Worm (Caenorhabditis elegans) whole organism, mixed stage, embryonic: ENCODE measurements around the gene rrsr-1.

ENCODE experiments used
- M03D4.4 ChIP-seq: sonication (generic microtip); optimal IDR thresholded peaks from 2 replicates; lab custom pipeline; 2017; ENCODE audit warnings: mild to moderate bottlenecking, missing genetic modification characterization, missing compliant biosample characterization
- bed-3 ChIP-seq: fragments of 200-800 bp; sonication (Bioruptor generic); optimal IDR thresholded peaks from 3 replicates; lab custom pipeline; 2018; ENCODE audit warnings: mild to moderate bottlenecking, missing genetic modification characterization, moderate library complexity, missing compliant biosample characterization
- ceh-39 ChIP-seq: fragments of 150-350 bp; optimal IDR thresholded peaks from 2 replicates; lab custom pipeline; 2014; ENCODE audit warnings: missing biosample characterization, missing genetic modification characterization
- ceh-43 ChIP-seq: fragments of 200-800 bp; sonication (Bioruptor generic); optimal IDR thresholded peaks from 2 replicates; lab custom pipeline; 2018; ENCODE audit warnings: mild to moderate bottlenecking, missing genetic modification characterization, moderate library complexity, missing compliant biosample characterization
- ceh-83 ChIP-seq: fragments of 200-800 bp; sonication (Bioruptor generic); optimal IDR thresholded peaks from 2 replicates; lab custom pipeline; 2018; ENCODE audit warnings: mild to moderate bottlenecking, missing genetic modification characterization, missing compliant biosample characterization
- ces-1 ChIP-seq: fragments of 150-350 bp; optimal IDR thresholded peaks from 2 replicates; lab custom pipeline; 2014; ENCODE audit warnings: missing biosample characterization, missing genetic modification reagents, missing genetic modification characterization
- cnd-1 ChIP-seq: fragments of 200-800 bp; sonication (Bioruptor generic); optimal IDR thresholded peaks from 2 replicates; lab custom pipeline; 2018; ENCODE audit warnings: mild to moderate bottlenecking, missing genetic modification characterization, missing compliant biosample characterization
- drap-1 ChIP-seq: fragments of 200-800 bp; sonication (Bioruptor generic); optimal IDR thresholded peaks from 3 replicates; lab custom pipeline; 2018; ENCODE audit warnings: mild to moderate bottlenecking, missing genetic modification characterization, missing compliant biosample characterization
- elt-1 ChIP-seq: sonication (generic microtip); optimal IDR thresholded peaks from 2 replicates; lab custom pipeline; 2017; ENCODE audit warnings: missing genetic modification characterization, mild to moderate bottlenecking, missing compliant biosample characterization, antibody characterized with exemption, moderate library complexity, borderline replicate concordance; ENCODE audit not compliant: insufficient read depth
- elt-3 ChIP-seq: fragments of 150-350 bp; optimal IDR thresholded peaks from 2 replicates; lab custom pipeline; 2014; ENCODE audit warnings: missing biosample characterization, missing genetic modification characterization
- hlh-1 ChIP-seq: fragments of 150-350 bp; optimal IDR thresholded peaks from 2 replicates; lab custom pipeline; 2014; ENCODE audit warnings: missing biosample characterization, missing genetic modification reagents, missing genetic modification characterization
- lin-13 ChIP-seq: fragments of 150-350 bp; optimal IDR thresholded peaks from 2 replicates; lab custom pipeline; 2014; ENCODE audit warnings: missing biosample characterization, missing genetic modification characterization
- lin-32 ChIP-seq: fragments of 200-800 bp; sonication (Bioruptor generic); optimal IDR thresholded peaks from 2 replicates; lab custom pipeline; 2018; ENCODE audit warnings: mild to moderate bottlenecking, missing genetic modification characterization, missing compliant biosample characterization
- lsy-2 ChIP-seq: fragments of 150-350 bp; optimal IDR thresholded peaks from 2 replicates; lab custom pipeline; 2014; ENCODE audit warnings: missing biosample characterization, missing genetic modification characterization
- mab-5 ChIP-seq: fragments of 150-350 bp; optimal IDR thresholded peaks from 2 replicates; lab custom pipeline; 2014; ENCODE audit warnings: missing biosample characterization, missing genetic modification characterization
- mep-1 ChIP-seq: fragments of 150-350 bp; optimal IDR thresholded peaks from 2 replicates; lab custom pipeline; 2017; ENCODE audit warnings: missing biosample characterization, missing genetic modification reagents, missing genetic modification characterization, inconsistent platforms
- mls-2 ChIP-seq: sonication (generic microtip); optimal IDR thresholded peaks from 2 replicates; lab custom pipeline; 2016; ENCODE audit warnings: mild to moderate bottlenecking, missing genetic modification characterization, moderate library complexity, missing compliant biosample characterization
- nhr-12 ChIP-seq: fragments of 150-350 bp; optimal IDR thresholded peaks from 2 replicates; lab custom pipeline; 2014; ENCODE audit warnings: missing biosample characterization, missing genetic modification characterization
- nhr-2 ChIP-seq: fragments of 150-350 bp; optimal IDR thresholded peaks from 2 replicates; lab custom pipeline; 2014; ENCODE audit warnings: missing biosample characterization, missing genetic modification characterization
- nhr-237 ChIP-seq: fragments of 150-350 bp; optimal IDR thresholded peaks from 2 replicates; lab custom pipeline; 2014; ENCODE audit warnings: missing biosample characterization, missing genetic modification characterization
- nhr-28 ChIP-seq: fragments of 150-350 bp; optimal IDR thresholded peaks from 2 replicates; lab custom pipeline; 2014; ENCODE audit warnings: missing biosample characterization, missing genetic modification characterization
- nhr-76 ChIP-seq: sonication (generic microtip); optimal IDR thresholded peaks from 2 replicates; lab custom pipeline; 2017; ENCODE audit warnings: missing biosample characterization, missing genetic modification characterization
- snpc-4 ChIP-seq: fragments of 150-350 bp; optimal IDR thresholded peaks from 2 replicates; lab custom pipeline; 2014; ENCODE audit warnings: missing biosample characterization, missing genetic modification characterization
- tbx-8 ChIP-seq: fragments of 200-800 bp; sonication (Bioruptor generic); optimal IDR thresholded peaks from 2 replicates; lab custom pipeline; 2018; ENCODE audit warnings: mild to moderate bottlenecking, missing genetic modification characterization, moderate library complexity, missing compliant biosample characterization
- unc-39 ChIP-seq: fragments of 150-350 bp; optimal IDR thresholded peaks from 2 replicates; lab custom pipeline; 2014; ENCODE audit warnings: missing biosample characterization, missing genetic modification characterization
- unc-62 ChIP-seq: fragments of 150-350 bp; optimal IDR thresholded peaks from 2 replicates; lab custom pipeline; 2014; ENCODE audit warnings: missing biosample characterization, missing genetic modification reagents, missing genetic modification characterization
- zip-8 ChIP-seq: fragments of 150-350 bp; optimal IDR thresholded peaks from 2 replicates; lab custom pipeline; 2014; ENCODE audit warnings: missing biosample characterization, missing genetic modification characterization
- ztf-11 ChIP-seq: fragments of 150-350 bp; optimal IDR thresholded peaks from 2 replicates; lab custom pipeline; 2014; ENCODE audit warnings: missing biosample characterization, missing genetic modification characterization

rrsr-1 gene

DNA sequence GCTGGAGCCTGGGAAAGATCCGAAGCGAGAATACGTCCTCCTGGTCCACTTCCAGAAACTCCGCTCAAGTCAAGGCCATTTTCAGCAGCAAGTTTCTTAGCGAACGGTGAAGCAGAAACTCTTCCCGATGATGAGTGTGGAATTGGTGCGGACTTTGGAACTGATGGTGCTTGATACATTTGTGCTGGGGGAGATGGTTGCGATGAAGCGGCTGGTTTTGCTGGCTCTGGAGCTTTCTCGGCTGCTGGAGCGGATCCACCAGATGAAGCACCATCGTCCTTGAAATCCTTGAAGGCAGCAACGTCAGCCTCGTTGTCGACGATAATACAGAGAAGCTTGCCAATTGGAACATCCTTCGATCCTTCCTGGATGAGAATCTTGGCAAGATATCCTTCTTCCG is 21.6 kb upstream of the rrsr-1 start:
- TF ChIP-seq ceh-83 (GFP tag; lab: Kevin White, UChicago) (no peak), nhr-28 (tag; lab: Kevin White, UChicago) (no peak), elt-1 (tag; lab: Kevin White, UChicago) (no peak), ceh-39 (tag; lab: Kevin White, UChicago) (no peak), nhr-2 (tag; lab: Kevin White, UChicago) (no peak), zip-8 (tag; lab: Kevin White, UChicago) (no peak), mab-5 (tag; lab: Kevin White, UChicago) (no peak), elt-3 (tag; lab: Kevin White, UChicago) (no peak), M03D4.4 (no peak), snpc-4 (no peak), unc-62 (GFP tag; lab: Kevin White, UChicago) (no peak), nhr-76 (tag; lab: Kevin White, UChicago) (no peak)

DNA sequence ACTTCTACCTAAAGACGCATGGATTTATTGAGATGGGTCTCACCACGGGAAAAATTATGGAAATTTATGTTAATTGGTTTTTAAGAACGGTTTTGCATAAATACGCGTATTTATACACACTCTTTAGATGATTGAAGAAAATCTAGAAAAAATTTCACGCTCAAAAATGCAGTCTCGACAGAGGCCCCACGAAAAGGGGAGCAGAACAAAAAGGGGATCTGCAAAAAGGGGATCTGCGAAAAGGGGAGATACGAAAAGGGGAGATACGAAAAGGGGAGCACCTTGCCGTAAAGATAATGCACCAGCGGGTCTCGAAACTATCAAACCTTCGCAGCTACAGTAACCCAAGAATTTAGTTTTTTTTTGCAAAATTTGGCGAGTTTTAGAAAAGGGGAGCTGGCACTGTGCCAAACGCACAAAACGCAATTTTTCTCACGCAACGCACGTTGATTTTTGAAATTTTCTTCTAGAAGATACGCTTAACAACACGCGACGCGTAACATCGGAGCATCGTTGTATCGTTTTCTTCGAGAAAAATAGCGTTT is 18.7 kb upstream of the rrsr-1 start:
- peak; percentile 16 for TF ChIP-seq cnd-1 (tag; lab: Kevin White, UChicago)

DNA sequence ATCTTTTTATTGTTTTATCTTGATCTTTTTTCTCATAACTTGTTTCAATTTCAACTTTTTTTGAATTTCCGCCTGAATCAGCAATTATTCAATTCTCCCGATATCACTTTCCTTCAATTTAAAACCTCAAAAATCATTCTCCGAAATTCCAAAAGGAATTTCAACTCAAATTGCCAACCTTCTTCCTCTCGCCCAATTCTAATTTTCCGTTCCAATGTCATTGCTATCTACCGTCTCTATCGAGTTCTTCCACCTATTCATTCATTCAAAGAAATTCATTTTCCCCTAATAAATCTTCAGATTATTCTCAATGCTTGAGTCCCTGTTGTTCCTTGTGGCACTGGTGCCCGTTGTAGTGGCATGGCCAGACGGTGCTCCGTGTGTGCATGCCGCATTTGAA is 16.0 kb upstream of the rrsr-1 start, which contains the start of gene F23B12.4:
Gene F23B12.4, plus strand, starts transcription at position 301 of the 400 bp plus-strand sequence.
- TF ChIP-seq cnd-1 (tag; lab: Kevin White, UChicago) (no peak), ceh-43 (no peak), nhr-28 (tag; lab: Kevin White, UChicago) (no peak), ztf-11 (tag; lab: Kevin White, UChicago) (no peak), ceh-39 (tag; lab: Kevin White, UChicago) (no peak), nhr-2 (tag; lab: Kevin White, UChicago) (no peak), mls-2 (tag; lab: Kevin White, UChicago) (no peak), drap-1 (GFP tag; lab: Kevin White, UChicago) (no peak), mab-5 (tag; lab: Kevin White, UChicago) (no peak), nhr-12 (tag; lab: Kevin White, UChicago) (no peak), ces-1 (GFP tag; lab: Kevin White, UChicago) (no peak), unc-39 (no peak), ceh-83 (GFP tag; lab: Kevin White, UChicago) (no peak), snpc-4 (no peak), nhr-237 (tag; lab: Kevin White, UChicago) (no peak), unc-62 (GFP tag; lab: Kevin White, UChicago) (no peak), zip-8 (tag; lab: Kevin White, UChicago) (no peak)

DNA sequence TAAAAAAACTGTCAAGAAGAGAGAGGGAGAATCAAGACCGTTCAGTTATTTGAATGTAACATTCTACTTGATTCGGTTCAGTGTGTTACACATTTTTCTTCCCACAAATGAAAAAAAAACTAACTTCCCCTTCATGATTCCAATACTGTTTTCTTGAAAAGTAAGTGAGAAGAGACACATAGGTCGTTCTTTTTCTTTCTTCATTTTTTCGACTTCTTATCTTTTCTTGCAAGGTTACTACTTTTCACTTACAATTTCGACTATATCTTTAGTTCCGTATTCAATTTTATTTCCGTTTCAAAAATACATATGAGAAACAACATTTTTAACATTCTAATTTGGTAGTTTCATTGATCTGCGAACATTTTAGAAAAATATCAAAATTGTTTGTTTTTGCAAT is 14.4 kb upstream of the rrsr-1 start:
- TF ChIP-seq ztf-11 (tag; lab: Kevin White, UChicago) = no peak
- TF ChIP-seq bed-3 (GFP tag; lab: Kevin White, UChicago) = no peak
- TF ChIP-seq tbx-8 = no peak
- TF ChIP-seq hlh-1 (tag; lab: Kevin White, UChicago) = no peak
- no peak for TF ChIP-seq ceh-39 (tag; lab: Kevin White, UChicago)
- TF ChIP-seq cnd-1 (tag; lab: Kevin White, UChicago) = no peak
- TF ChIP-seq unc-62 (GFP tag; lab: Kevin White, UChicago) = no peak
- no peak for TF ChIP-seq M03D4.4
- TF ChIP-seq ceh-43 = no peak
- no peak for TF ChIP-seq mab-5 (tag; lab: Kevin White, UChicago)
- no peak for TF ChIP-seq ceh-83 (GFP tag; lab: Kevin White, UChicago)
- no peak for TF ChIP-seq zip-8 (tag; lab: Kevin White, UChicago)
- TF ChIP-seq snpc-4 = no peak
- no peak for TF ChIP-seq drap-1 (GFP tag; lab: Kevin White, UChicago)
- no peak for TF ChIP-seq lsy-2
- TF ChIP-seq nhr-237 (tag; lab: Kevin White, UChicago) = no peak
- no peak for TF ChIP-seq unc-39
- no peak for TF ChIP-seq nhr-2 (tag; lab: Kevin White, UChicago)
- no peak for TF ChIP-seq mep-1 (tag; lab: Kevin White, UChicago)
- TF ChIP-seq nhr-12 (tag; lab: Kevin White, UChicago) = no peak

DNA sequence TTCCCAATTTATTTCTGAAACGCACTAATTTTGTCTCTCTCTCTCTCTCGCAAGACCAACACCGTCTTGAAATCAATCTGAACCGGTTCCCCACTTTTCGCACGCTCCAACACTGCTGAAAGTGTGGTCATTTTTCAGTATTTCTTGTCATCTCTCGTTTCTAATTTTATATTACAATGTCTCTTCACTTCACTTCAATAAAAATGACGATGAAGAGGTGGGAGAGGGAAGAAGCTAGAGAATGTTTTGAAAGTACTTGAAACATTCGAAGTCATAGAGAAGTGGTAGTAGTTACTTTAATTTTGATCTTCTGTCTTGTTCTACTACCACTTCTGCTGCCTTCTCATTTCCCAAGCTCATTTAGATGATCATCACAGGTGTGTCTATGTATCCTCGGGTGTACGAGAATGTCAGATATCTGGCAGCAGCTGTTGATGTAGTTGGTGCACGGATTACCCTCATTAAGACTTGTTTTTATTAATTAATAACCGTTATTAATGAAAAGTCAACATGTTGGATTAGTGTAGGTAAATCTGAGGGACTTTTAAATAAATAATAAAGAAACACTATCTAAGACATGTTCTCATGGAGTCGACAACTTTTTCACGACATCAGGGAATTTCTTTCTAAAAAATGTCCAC is 13.4 kb upstream of the rrsr-1 start:
- TF ChIP-seq nhr-12 (tag; lab: Kevin White, UChicago) (no peak), hlh-1 (tag; lab: Kevin White, UChicago) (no peak), lin-13 (tag; lab: Kevin White, UChicago) (no peak), nhr-2 (tag; lab: Kevin White, UChicago) (peak; percentile 17), lin-32 (GFP tag; lab: Kevin White, UChicago) (peak; percentile 97)
